Fruit fly (Drosophila melanogaster) whole organism, embryonic: ENCODE results near the gene CG15208.

Experiments used
- BEAF-32 ChIP-seq: fragments of 200-800 bp; sonication (Bioruptor generic); optimal IDR thresholded peaks from 3 replicates; lab custom pipeline; 2017; ENCODE audit warnings: missing biosample characterization, missing genetic modification characterization, mild to moderate bottlenecking, moderate library complexity, missing genetic modification reagents
- Bgb ChIP-seq: fragments of 200-800 bp; sonication (Bioruptor generic); IDR thresholded peaks from 2 replicates; pipeline ENCODE4 v1.3.6; 2022; ENCODE audit warnings: missing biosample characterization, missing genetic modification characterization; ENCODE audit not compliant: partially characterized antibody
- Blimp-1 ChIP-seq: fragments of 200-800 bp; sonication (Bioruptor generic); optimal IDR thresholded peaks from 3 replicates; lab custom pipeline; 2018; ENCODE audit warnings: missing biosample characterization, missing genetic modification characterization, mild to moderate bottlenecking, moderate library complexity, missing genetic modification reagents
- CG10147 ChIP-seq: fragments of 200-800 bp; sonication (Bioruptor generic); optimal IDR thresholded peaks from 2 replicates; lab custom pipeline; 2019; ENCODE audit warnings: missing biosample characterization, mild to moderate bottlenecking, missing genetic modification characterization, moderate library complexity
- CG10209 ChIP-seq: fragments of 200-800 bp; sonication (Bioruptor generic); optimal IDR thresholded peaks from 3 replicates; lab custom pipeline; 2017; ENCODE audit warnings: missing biosample characterization, mild to moderate bottlenecking, missing genetic modification characterization, missing genetic modification reagents
- CG1024 ChIP-seq: fragments of 200-800 bp; sonication (Bioruptor generic); IDR thresholded peaks from 2 replicates; pipeline ENCODE4 v1.3.6; 2022; ENCODE audit warnings: missing biosample characterization, missing genetic modification characterization
- CG11085 ChIP-seq: fragments of 200-800 bp; sonication (Bioruptor generic); IDR thresholded peaks from 2 replicates; pipeline ENCODE4 v1.3.6; 2022; ENCODE audit warnings: missing biosample characterization, missing genetic modification characterization
- CG12942 ChIP-seq: fragments of 200-800 bp; sonication (Bioruptor generic); optimal IDR thresholded peaks from 3 replicates; lab custom pipeline; 2016; ENCODE audit warnings: missing biosample characterization, missing genetic modification characterization
- CG14441 ChIP-seq: fragments of 200-800 bp; sonication (Bioruptor generic); IDR thresholded peaks from 2 replicates; pipeline ENCODE4 v1.3.6; 2022; ENCODE audit warnings: missing biosample characterization, missing genetic modification characterization
- CG16813 ChIP-seq: fragments of 200-800 bp; sonication (Bioruptor generic); IDR thresholded peaks from 3 replicates; pipeline ENCODE4 v1.3.6; 2022; ENCODE audit warnings: missing biosample characterization, missing genetic modification characterization; ENCODE audit not compliant: partially characterized antibody
- CG32767 ChIP-seq: fragments of 200-800 bp; sonication (Bioruptor generic); IDR thresholded peaks from 2 replicates; pipeline ENCODE4 v1.3.6; 2022; ENCODE audit warnings: missing biosample characterization, missing genetic modification characterization
- CG33557 ChIP-seq: fragments of 200-800 bp; sonication (Bioruptor generic); optimal IDR thresholded peaks from 2 replicates; lab custom pipeline; 2019; ENCODE audit warnings: missing biosample characterization, mild to moderate bottlenecking, missing genetic modification characterization, moderate library complexity
- CG6254 ChIP-seq: fragments of 200-800 bp; sonication (Bioruptor generic); optimal IDR thresholded peaks from 3 replicates; lab custom pipeline; 2017; ENCODE audit warnings: mild to moderate bottlenecking, missing biosample characterization, missing genetic modification reagents, missing genetic modification characterization
- CG6813 ChIP-seq: fragments of 200-800 bp; sonication (Bioruptor generic); optimal IDR thresholded peaks from 2 replicates; lab custom pipeline; 2017; ENCODE audit warnings: missing biosample characterization, missing genetic modification characterization, mild to moderate bottlenecking, moderate library complexity, missing genetic modification reagents
- CG9437 ChIP-seq: fragments of 200-800 bp; sonication (Bioruptor generic); optimal IDR thresholded peaks from 2 replicates; lab custom pipeline; 2018; ENCODE audit warnings: missing biosample characterization, mild to moderate bottlenecking, missing genetic modification characterization
- CG9727 ChIP-seq: fragments of 200-800 bp; sonication (Bioruptor generic); optimal IDR thresholded peaks from 3 replicates; lab custom pipeline; 2017; ENCODE audit warnings: missing biosample characterization, mild to moderate bottlenecking, missing genetic modification characterization
- CG9932 ChIP-seq: fragments of 200-800 bp; sonication (Bioruptor generic); IDR thresholded peaks from 2 replicates; pipeline ENCODE4 v1.3.6; 2022; ENCODE audit warnings: missing biosample characterization, missing genetic modification characterization
- Dip2 ChIP-seq: fragments of 200-800 bp; sonication (Bioruptor generic); IDR thresholded peaks from 2 replicates; pipeline ENCODE4 v1.3.6; 2022; ENCODE audit warnings: missing biosample characterization, missing genetic modification characterization
- Dref ChIP-seq: fragments of 200-800 bp; sonication (Bioruptor generic); IDR thresholded peaks from 2 replicates; pipeline ENCODE4 v1.3.6; 2022; ENCODE audit warnings: missing biosample characterization, missing genetic modification characterization
- E2f1 ChIP-seq: fragments of 200-800 bp; sonication (Bioruptor generic); IDR thresholded peaks from 2 replicates; pipeline ENCODE4 v1.3.6; 2022; ENCODE audit warnings: missing biosample characterization, missing genetic modification characterization
- Fer1 ChIP-seq: fragments of 200-800 bp; sonication (Bioruptor generic); optimal IDR thresholded peaks from 2 replicates; lab custom pipeline; 2017; ENCODE audit warnings: missing biosample characterization, mild to moderate bottlenecking, missing genetic modification characterization
- Fer2 ChIP-seq: fragments of 200-800 bp; sonication (Bioruptor generic); optimal IDR thresholded peaks from 2 replicates; lab custom pipeline; 2018; ENCODE audit warnings: missing biosample characterization, mild to moderate bottlenecking, missing genetic modification characterization, moderate library complexity
- Gsc ChIP-seq: fragments of 200-800 bp; sonication (Bioruptor generic); IDR thresholded peaks from 2 replicates; pipeline ENCODE4 v1.3.6; 2022; ENCODE audit warnings: missing biosample characterization, missing genetic modification characterization
- HHEX ChIP-seq: fragments of 200-800 bp; sonication (Bioruptor generic); optimal IDR thresholded peaks from 3 replicates; lab custom pipeline; 2017; ENCODE audit warnings: missing biosample characterization, mild to moderate bottlenecking, missing genetic modification characterization, missing genetic modification reagents
- HLH54F ChIP-seq: fragments of 200-800 bp; sonication (Bioruptor generic); optimal IDR thresholded peaks from 3 replicates; lab custom pipeline; 2016; ENCODE audit warnings: missing biosample characterization, missing genetic modification characterization
- Hmx ChIP-seq: fragments of 200-800 bp; sonication (Bioruptor generic); optimal IDR thresholded peaks from 2 replicates; lab custom pipeline; 2016; ENCODE audit warnings: missing biosample characterization, missing genetic modification characterization
- Jarid2 ChIP-seq: fragments of 200-800 bp; sonication (Bioruptor generic); optimal IDR thresholded peaks from 3 replicates; lab custom pipeline; 2017; ENCODE audit warnings: mild to moderate bottlenecking, missing biosample characterization, missing genetic modification reagents, missing genetic modification characterization
- Max ChIP-seq: fragments of 200-800 bp; sonication (Bioruptor generic); optimal IDR thresholded peaks from 2 replicates; lab custom pipeline; 2016; ENCODE audit warnings: missing biosample characterization, mild to moderate bottlenecking, missing genetic modification characterization
- NFAT ChIP-seq: fragments of 200-800 bp; sonication (Bioruptor generic); IDR thresholded peaks from 2 replicates; pipeline ENCODE4 v1.3.6; 2022; ENCODE audit warnings: missing biosample characterization, missing genetic modification characterization
- Tbp ChIP-seq: fragments of >200 bp; optimal IDR thresholded peaks from 2 replicates; lab custom pipeline; 2018; ENCODE audit warnings: missing biosample characterization, missing genetic modification characterization
- Xbp1 ChIP-seq: fragments of 200-800 bp; sonication (Bioruptor generic); optimal IDR thresholded peaks from 3 replicates; lab custom pipeline; 2016; ENCODE audit warnings: missing biosample characterization, mild to moderate bottlenecking, missing genetic modification characterization
- YL-1 ChIP-seq: fragments of 200-800 bp; sonication (Bioruptor generic); optimal IDR thresholded peaks from 3 replicates; lab custom pipeline; 2017; ENCODE audit warnings: missing biosample characterization, mild to moderate bottlenecking, missing genetic modification characterization
- ac ChIP-seq: fragments of 200-800 bp; sonication (Bioruptor generic); optimal IDR thresholded peaks from 3 replicates; lab custom pipeline; 2017; ENCODE audit warnings: missing biosample characterization, mild to moderate bottlenecking, missing genetic modification characterization
- aop ChIP-seq: fragments of 200-800 bp; sonication (Bioruptor generic); IDR thresholded peaks from 2 replicates; pipeline ENCODE4 v1.3.6; 2022; ENCODE audit warnings: missing biosample characterization, missing genetic modification characterization
- ara ChIP-seq: fragments of 200-800 bp; sonication (Bioruptor generic); IDR thresholded peaks from 2 replicates; pipeline ENCODE4 v1.3.6; 2022; ENCODE audit warnings: missing biosample characterization, missing genetic modification characterization
- bcd ChIP-seq: fragments of 200-800 bp; sonication (Bioruptor generic); optimal IDR thresholded peaks from 2 replicates; lab custom pipeline; 2017; ENCODE audit warnings: missing biosample characterization, mild to moderate bottlenecking, missing genetic modification characterization
- bowl ChIP-seq: fragments of 200-800 bp; sonication (Bioruptor generic); IDR thresholded peaks from 2 replicates; pipeline ENCODE4 v1.3.6; 2022; ENCODE audit warnings: missing biosample characterization, missing genetic modification characterization
- caup ChIP-seq: fragments of 200-800 bp; sonication (Bioruptor generic); optimal IDR thresholded peaks from 3 replicates; lab custom pipeline; 2017; ENCODE audit warnings: missing biosample characterization, mild to moderate bottlenecking, missing genetic modification characterization, moderate library complexity; ENCODE audit not compliant: severe bottlenecking
- exex ChIP-seq: fragments of 200-800 bp; sonication (Bioruptor generic); optimal IDR thresholded peaks from 4 replicates; lab custom pipeline; 2018; ENCODE audit warnings: missing biosample characterization, mild to moderate bottlenecking, missing genetic modification characterization, moderate library complexity
- fd102C ChIP-seq: fragments of 200-800 bp; sonication (Bioruptor generic); optimal IDR thresholded peaks from 2 replicates; lab custom pipeline; 2018; ENCODE audit warnings: missing biosample characterization, mild to moderate bottlenecking, missing genetic modification characterization, moderate library complexity
- ham ChIP-seq: fragments of 200-800 bp; sonication (Bioruptor generic); IDR thresholded peaks from 2 replicates; pipeline ENCODE4 v1.3.6; 2022; ENCODE audit warnings: missing biosample characterization, missing genetic modification characterization
- jing ChIP-seq: fragments of 200-800 bp; sonication (Bioruptor generic); optimal IDR thresholded peaks from 2 replicates; lab custom pipeline; 2018; ENCODE audit warnings: missing biosample characterization, mild to moderate bottlenecking, missing genetic modification characterization
- klu ChIP-seq: fragments of 200-800 bp; sonication (Bioruptor generic); IDR thresholded peaks from 2 replicates; pipeline ENCODE4 v1.3.6; 2022; ENCODE audit warnings: missing biosample characterization, missing genetic modification characterization
- lola ChIP-seq, 3 experiments: fragments of >200 bp in 2 of 3; fragments of 200-800 bp in 1 of 3; sonication (Bioruptor generic) in 1 of 3; optimal IDR thresholded peaks; 2 replicates each; lab custom pipeline; 2017 to 2019; ENCODE audit warnings: missing biosample characterization in 3 of 3, missing genetic modification characterization in 3 of 3, mild to moderate bottlenecking in 1 of 3, moderate library complexity in 1 of 3
- nmo ChIP-seq: fragments of 200-800 bp; sonication (Bioruptor generic); optimal IDR thresholded peaks from 2 replicates; lab custom pipeline; 2018; ENCODE audit warnings: missing biosample characterization, mild to moderate bottlenecking, missing genetic modification characterization, moderate library complexity
- p53 ChIP-seq: fragments of 200-800 bp; sonication (Bioruptor generic); optimal IDR thresholded peaks from 2 replicates; lab custom pipeline; 2016; ENCODE audit warnings: missing biosample characterization, missing genetic modification characterization
- schlank ChIP-seq: fragments of 200-800 bp; sonication (Bioruptor generic); optimal IDR thresholded peaks from 2 replicates; lab custom pipeline; 2018; ENCODE audit warnings: missing biosample characterization, mild to moderate bottlenecking, missing genetic modification characterization
- shn ChIP-seq: fragments of 200-800 bp; sonication (Bioruptor generic); optimal IDR thresholded peaks from 3 replicates; lab custom pipeline; 2016; ENCODE audit warnings: missing biosample characterization, missing genetic modification characterization
- sob ChIP-seq: fragments of 200-800 bp; sonication (Bioruptor generic); IDR thresholded peaks from 2 replicates; pipeline ENCODE4 v1.3.6; 2022; ENCODE audit warnings: missing biosample characterization, missing genetic modification characterization
- tap ChIP-seq: fragments of 200-800 bp; optimal IDR thresholded peaks from 3 replicates; lab custom pipeline; 2019; ENCODE audit warnings: missing biosample characterization, mild to moderate bottlenecking, missing genetic modification characterization, moderate library complexity

The CG15208 gene

dm6 chrX:10905047-10905446 lies 5.3 kb downstream of the CG15208 start (continued):
- peak; percentile 74 for TF ChIP-seq HHEX (GFP tag; lab: Kevin White, UChicago)
- peak; percentile 37 for TF ChIP-seq CG6813 (GFP tag; lab: Kevin White, UChicago)
- TF ChIP-seq CG9932 (GFP tag; lab: Robert Waterston, UW), result no peak
- no peak for TF ChIP-seq aop (GFP tag; lab: Robert Waterston, UW)
- TF ChIP-seq tap (tag; lab: Kevin White, UChicago), result no peak
- no peak for TF ChIP-seq p53 (GFP tag; lab: Kevin White, UChicago)
- TF ChIP-seq CG1024, result 0 out of 2 replicates have a peak, but pooled peaks have one; percentile 31
- TF ChIP-seq E2f1, result peak; percentile 34; the same call in 1 of the 2 replicates
- peak; percentile 46 for TF ChIP-seq CG10147
- peak; percentile 64 for TF ChIP-seq Blimp-1 (GFP tag; lab: Kevin White, UChicago)
- no peak for TF ChIP-seq bowl
- TF ChIP-seq CG10209, result peak; percentile 68
- TF ChIP-seq Bgb (GFP tag; lab: Robert Waterston, UW), result no peak
- TF ChIP-seq Xbp1 (GFP tag; lab: Kevin White, UChicago), result peak; percentile 54
- no peak for TF ChIP-seq Dref (GFP tag; lab: Robert Waterston, UW)
- peak; percentile 67 for TF ChIP-seq shn (GFP tag; lab: Kevin White, UChicago)
- TF ChIP-seq exex (tag; lab: Kevin White, UChicago), result no peak
- peak; percentile 29 for TF ChIP-seq HLH54F
- TF ChIP-seq bcd (GFP tag; lab: Kevin White, UChicago), result peak; percentile 67
- TF ChIP-seq CG16813 (GFP tag; lab: Robert Waterston, UW), result no peak
- peak; percentile 33 for TF ChIP-seq Max (GFP tag; lab: Kevin White, UChicago)
- TF ChIP-seq Fer2 (tag; lab: Kevin White, UChicago), result no peak
- peak; percentile 35 for TF ChIP-seq Jarid2 (GFP tag; lab: Kevin White, UChicago)
- peak; percentile 57 for TF ChIP-seq ara (GFP tag; lab: Robert Waterston, UW)
- peak; percentile 7 for TF ChIP-seq CG12942 (GFP tag; lab: Kevin White, UChicago)
- TF ChIP-seq lola (GFP tag; optimal IDR thresholded peaks at IDR 0.05; lab: Kevin White, UChicago), result peak in 1 of 3 experiments; percentile 73
- TF ChIP-seq sob (GFP tag; lab: Robert Waterston, UW), result peak; percentile 15; the same call in 1 of the 2 replicates
- TF ChIP-seq ham, result no peak
- peak; percentile 12 for TF ChIP-seq jing (GFP tag; lab: Kevin White, UChicago)
- peak; percentile 50 for TF ChIP-seq CG33557 (GFP tag; lab: Kevin White, UChicago)
- no peak for TF ChIP-seq Tbp (GFP tag; lab: Kevin White, UChicago)
- TF ChIP-seq ac (GFP tag; lab: Kevin White, UChicago), result no peak
- peak; percentile 80 for TF ChIP-seq nmo (GFP tag; lab: Kevin White, UChicago)
- TF ChIP-seq Hmx, result peak; percentile 35
- TF ChIP-seq klu (GFP tag; lab: Robert Waterston, UW), result no peak
- peak; percentile 31; the same call in 1 of the 2 replicates for TF ChIP-seq CG32767
- TF ChIP-seq CG9727 (GFP tag; lab: Kevin White, UChicago), result peak; percentile 80
- TF ChIP-seq BEAF-32, result no peak
- peak; percentile 39; the same call in 1 of the 2 replicates for TF ChIP-seq CG14441 (GFP tag; lab: Robert Waterston, UW)
- TF ChIP-seq Fer1 (GFP tag; lab: Kevin White, UChicago), result peak; percentile 32
- TF ChIP-seq fd102C (GFP tag; lab: Kevin White, UChicago), result peak; percentile 23
- peak; percentile 23 for TF ChIP-seq caup (GFP tag; lab: Kevin White, UChicago)
- no peak for TF ChIP-seq CG11085 (GFP tag; lab: Robert Waterston, UW)
- no peak for TF ChIP-seq NFAT
- peak; percentile 63 for TF ChIP-seq CG6254
- peak; percentile 62 for TF ChIP-seq CG9437 (GFP tag; lab: Kevin White, UChicago)
- no peak for TF ChIP-seq Dip2 (GFP tag; lab: Robert Waterston, UW)
- 0 out of 2 replicates have a peak, but pooled peaks have one; percentile 21 for TF ChIP-seq Gsc
- no peak for TF ChIP-seq schlank (tag; lab: Kevin White, UChicago)
- no peak for TF ChIP-seq YL-1 (GFP tag; lab: Kevin White, UChicago)
